Worm (Caenorhabditis elegans) whole organism, mixed stage, embryonic: ENCODE measurements around the gene fbxa-73.

Experiments
- M03D4.4 ChIP-seq: sonication (generic microtip); optimal IDR thresholded peaks from 2 replicates; lab custom pipeline; 2017; ENCODE audit warnings: mild to moderate bottlenecking, missing genetic modification characterization, missing compliant biosample characterization
- bed-3 ChIP-seq: fragments of 200-800 bp; sonication (Bioruptor generic); optimal IDR thresholded peaks from 3 replicates; lab custom pipeline; 2018; ENCODE audit warnings: mild to moderate bottlenecking, missing genetic modification characterization, moderate library complexity, missing compliant biosample characterization
- blmp-1 ChIP-seq: fragments of 150-350 bp; optimal IDR thresholded peaks from 2 replicates; lab custom pipeline; 2014; ENCODE audit warnings: missing biosample characterization, missing genetic modification characterization
- ceh-39 ChIP-seq: fragments of 150-350 bp; optimal IDR thresholded peaks from 2 replicates; lab custom pipeline; 2014; ENCODE audit warnings: missing biosample characterization, missing genetic modification characterization
- ceh-43 ChIP-seq: fragments of 200-800 bp; sonication (Bioruptor generic); optimal IDR thresholded peaks from 2 replicates; lab custom pipeline; 2018; ENCODE audit warnings: mild to moderate bottlenecking, missing genetic modification characterization, moderate library complexity, missing compliant biosample characterization
- ceh-83 ChIP-seq: fragments of 200-800 bp; sonication (Bioruptor generic); optimal IDR thresholded peaks from 2 replicates; lab custom pipeline; 2018; ENCODE audit warnings: mild to moderate bottlenecking, missing genetic modification characterization, missing compliant biosample characterization
- ces-1 ChIP-seq: fragments of 150-350 bp; optimal IDR thresholded peaks from 2 replicates; lab custom pipeline; 2014; ENCODE audit warnings: missing biosample characterization, missing genetic modification reagents, missing genetic modification characterization
- cnd-1 ChIP-seq: fragments of 200-800 bp; sonication (Bioruptor generic); optimal IDR thresholded peaks from 2 replicates; lab custom pipeline; 2018; ENCODE audit warnings: mild to moderate bottlenecking, missing genetic modification characterization, missing compliant biosample characterization
- elt-1 ChIP-seq: sonication (generic microtip); optimal IDR thresholded peaks from 2 replicates; lab custom pipeline; 2017; ENCODE audit warnings: missing genetic modification characterization, mild to moderate bottlenecking, missing compliant biosample characterization, antibody characterized with exemption, moderate library complexity, borderline replicate concordance; ENCODE audit not compliant: insufficient read depth
- elt-3 ChIP-seq: fragments of 150-350 bp; optimal IDR thresholded peaks from 2 replicates; lab custom pipeline; 2014; ENCODE audit warnings: missing biosample characterization, missing genetic modification characterization
- flh-1 ChIP-seq: fragments of 200-800 bp; sonication (Bioruptor generic); optimal IDR thresholded peaks from 2 replicates; lab custom pipeline; 2018; ENCODE audit warnings: mild to moderate bottlenecking, missing genetic modification characterization, moderate library complexity, missing compliant biosample characterization
- ham-2 ChIP-seq: fragments of 200-800 bp; sonication (Bioruptor generic); optimal IDR thresholded peaks from 2 replicates; lab custom pipeline; 2018; ENCODE audit warnings: mild to moderate bottlenecking, missing genetic modification characterization, missing compliant biosample characterization
- hlh-1 ChIP-seq: fragments of 150-350 bp; optimal IDR thresholded peaks from 2 replicates; lab custom pipeline; 2014; ENCODE audit warnings: missing biosample characterization, missing genetic modification reagents, missing genetic modification characterization
- lin-13 ChIP-seq: fragments of 150-350 bp; optimal IDR thresholded peaks from 2 replicates; lab custom pipeline; 2014; ENCODE audit warnings: missing biosample characterization, missing genetic modification characterization
- lsy-2 ChIP-seq: fragments of 150-350 bp; optimal IDR thresholded peaks from 2 replicates; lab custom pipeline; 2014; ENCODE audit warnings: missing biosample characterization, missing genetic modification characterization
- mab-5 ChIP-seq: fragments of 150-350 bp; optimal IDR thresholded peaks from 2 replicates; lab custom pipeline; 2014; ENCODE audit warnings: missing biosample characterization, missing genetic modification characterization
- mep-1 ChIP-seq: fragments of 150-350 bp; optimal IDR thresholded peaks from 2 replicates; lab custom pipeline; 2017; ENCODE audit warnings: missing biosample characterization, missing genetic modification reagents, missing genetic modification characterization, inconsistent platforms
- mls-2 ChIP-seq: sonication (generic microtip); optimal IDR thresholded peaks from 2 replicates; lab custom pipeline; 2016; ENCODE audit warnings: mild to moderate bottlenecking, missing genetic modification characterization, moderate library complexity, missing compliant biosample characterization
- nhr-12 ChIP-seq: fragments of 150-350 bp; optimal IDR thresholded peaks from 2 replicates; lab custom pipeline; 2014; ENCODE audit warnings: missing biosample characterization, missing genetic modification characterization
- nhr-2 ChIP-seq: fragments of 150-350 bp; optimal IDR thresholded peaks from 2 replicates; lab custom pipeline; 2014; ENCODE audit warnings: missing biosample characterization, missing genetic modification characterization
- nhr-237 ChIP-seq: fragments of 150-350 bp; optimal IDR thresholded peaks from 2 replicates; lab custom pipeline; 2014; ENCODE audit warnings: missing biosample characterization, missing genetic modification characterization
- nhr-28 ChIP-seq: fragments of 150-350 bp; optimal IDR thresholded peaks from 2 replicates; lab custom pipeline; 2014; ENCODE audit warnings: missing biosample characterization, missing genetic modification characterization
- nhr-76 ChIP-seq: sonication (generic microtip); optimal IDR thresholded peaks from 2 replicates; lab custom pipeline; 2017; ENCODE audit warnings: missing biosample characterization, missing genetic modification characterization
- pha-4 ChIP-seq: fragments of 150-350 bp; optimal IDR thresholded peaks from 2 replicates; lab custom pipeline; 2018; ENCODE audit warnings: missing biosample characterization, missing genetic modification reagents, missing genetic modification characterization
- sem-2 ChIP-seq: fragments of 200-800 bp; sonication (Bioruptor generic); optimal IDR thresholded peaks from 2 replicates; lab custom pipeline; 2018; ENCODE audit warnings: mild to moderate bottlenecking, missing genetic modification characterization, missing compliant biosample characterization
- snpc-4 ChIP-seq: fragments of 150-350 bp; optimal IDR thresholded peaks from 2 replicates; lab custom pipeline; 2014; ENCODE audit warnings: missing biosample characterization, missing genetic modification characterization
- sptf-1 ChIP-seq: sonication (generic microtip); optimal IDR thresholded peaks from 2 replicates; lab custom pipeline; 2017; ENCODE audit warnings: mild to moderate bottlenecking, missing genetic modification characterization, moderate library complexity, missing compliant biosample characterization
- tbx-8 ChIP-seq: fragments of 200-800 bp; sonication (Bioruptor generic); optimal IDR thresholded peaks from 2 replicates; lab custom pipeline; 2018; ENCODE audit warnings: mild to moderate bottlenecking, missing genetic modification characterization, moderate library complexity, missing compliant biosample characterization
- unc-120 ChIP-seq: sonication (generic microtip); optimal IDR thresholded peaks from 2 replicates; lab custom pipeline; 2017; ENCODE audit warnings: missing genetic modification characterization, missing compliant biosample characterization; ENCODE audit not compliant: poor library complexity, severe bottlenecking
- unc-39 ChIP-seq: fragments of 150-350 bp; optimal IDR thresholded peaks from 2 replicates; lab custom pipeline; 2014; ENCODE audit warnings: missing biosample characterization, missing genetic modification characterization
- unc-62 ChIP-seq: fragments of 150-350 bp; optimal IDR thresholded peaks from 2 replicates; lab custom pipeline; 2014; ENCODE audit warnings: missing biosample characterization, missing genetic modification reagents, missing genetic modification characterization
- ztf-11 ChIP-seq: fragments of 150-350 bp; optimal IDR thresholded peaks from 2 replicates; lab custom pipeline; 2014; ENCODE audit warnings: missing biosample characterization, missing genetic modification characterization

Gene fbxa-73

ce11 chrIII:2253027-2253499, at the start of gene fbxa-73:
Gene fbxa-73 (plus strand): TSS chrIII:2253449.
- TF ChIP-seq blmp-1 (tag; lab: Kevin White, UChicago) (no peak), ceh-39 (tag; lab: Kevin White, UChicago) (no peak), mls-2 (tag; lab: Kevin White, UChicago) (no peak), lin-13 (tag; lab: Kevin White, UChicago) (no peak), bed-3 (no peak), mab-5 (tag; lab: Kevin White, UChicago) (no peak), sem-2 (GFP tag; lab: Kevin White, UChicago) (no peak), ham-2 (no peak), elt-3 (tag; lab: Kevin White, UChicago) (no peak), ceh-43 (GFP tag; lab: Kevin White, UChicago) (no peak), nhr-12 (no peak)
- TF ChIP-seq, all 35 proteins: peak for 0

ce11 chrIII:2205155-2205554, 48.1 kb upstream of the fbxa-73 start:
- TF ChIP-seq bed-3 (no peak), unc-39 (tag; lab: Kevin White, UChicago) (no peak), ceh-43 (GFP tag; lab: Kevin White, UChicago) (no peak), tbx-8 (GFP tag; lab: Kevin White, UChicago) (no peak), cnd-1 (tag; lab: Kevin White, UChicago) (no peak), hlh-1 (no peak), elt-1 (tag; lab: Kevin White, UChicago) (no peak), ham-2 (no peak), unc-62 (GFP tag; lab: Kevin White, UChicago) (no peak), nhr-2 (tag; lab: Kevin White, UChicago) (no peak), sptf-1 (tag; lab: Kevin White, UChicago) (no peak), flh-1 (GFP tag; lab: Kevin White, UChicago) (no peak), ztf-11 (tag; lab: Kevin White, UChicago) (no peak), nhr-28 (no peak), nhr-12 (no peak), snpc-4 (tag; lab: Kevin White, UChicago) (no peak), M03D4.4 (tag; lab: Kevin White, UChicago) (no peak), blmp-1 (tag; lab: Kevin White, UChicago) (no peak), pha-4 (no peak), ces-1 (GFP tag; lab: Kevin White, UChicago) (no peak)

- TF ChIP-seq ceh-83 (GFP tag; lab: Kevin White, UChicago) (no peak), ztf-11 (tag; lab: Kevin White, UChicago) (no peak), hlh-1 (no peak), pha-4 (no peak), nhr-12 (no peak), unc-120 (tag; lab: Kevin White, UChicago) (no peak), nhr-2 (tag; lab: Kevin White, UChicago) (no peak), nhr-237 (tag; lab: Kevin White, UChicago) (no peak), unc-39 (tag; lab: Kevin White, UChicago) (no peak), tbx-8 (GFP tag; lab: Kevin White, UChicago) (no peak), ceh-43 (GFP tag; lab: Kevin White, UChicago) (no peak), mep-1 (tag; lab: Kevin White, UChicago) (no peak), lin-13 (tag; lab: Kevin White, UChicago) (no peak), blmp-1 (tag; lab: Kevin White, UChicago) (no peak), snpc-4 (tag; lab: Kevin White, UChicago) (no peak)
Observed at ce11 chrIII:2207864-2208263, 45.4 kb upstream of the fbxa-73 start, which contains the start of gene C39B5.5. Gene C39B5.5 (plus strand): TSS chrIII:2208164.

- no peak for TF ChIP-seq ces-1 (GFP tag; lab: Kevin White, UChicago)
- no peak for TF ChIP-seq pha-4
- no peak for TF ChIP-seq lsy-2 (tag; lab: Kevin White, UChicago)
- TF ChIP-seq elt-3 (tag; lab: Kevin White, UChicago) = no peak
- no peak for TF ChIP-seq unc-62 (GFP tag; lab: Kevin White, UChicago)
- TF ChIP-seq ceh-43 (GFP tag; lab: Kevin White, UChicago) = no peak
- TF ChIP-seq tbx-8 (GFP tag; lab: Kevin White, UChicago) = no peak
- TF ChIP-seq flh-1 (GFP tag; lab: Kevin White, UChicago) = no peak
- no peak for TF ChIP-seq blmp-1 (tag; lab: Kevin White, UChicago)
- no peak for TF ChIP-seq nhr-76
- TF ChIP-seq ceh-83 (GFP tag; lab: Kevin White, UChicago) = no peak
Observed at ce11 chrIII:2210601-2211000, 42.6 kb upstream of the fbxa-73 start.
